Fruit fly (Drosophila melanogaster) whole organism, embryonic: ENCODE data around the gene CG10702.

Source experiments
- Antp ChIP-seq: fragments of 200-800 bp; sonication (Bioruptor generic); optimal IDR thresholded peaks from 3 replicates; lab custom pipeline; 2016; ENCODE audit warnings: missing biosample characterization, missing genetic modification characterization
- CG11695 ChIP-seq: fragments of 200-800 bp; sonication (Bioruptor generic); IDR thresholded peaks from 3 replicates; pipeline ENCODE4 v1.3.6; 2022; ENCODE audit warnings: missing biosample characterization, missing genetic modification characterization
- CG3838 ChIP-seq: fragments of 200-800 bp; sonication (Bioruptor generic); optimal IDR thresholded peaks from 3 replicates; lab custom pipeline; 2016; ENCODE audit warnings: missing biosample characterization, missing genetic modification characterization
- gt ChIP-seq: fragments of 200-800 bp; sonication (Bioruptor generic); IDR thresholded peaks from 2 replicates; pipeline ENCODE4 v1.3.6; 2022; ENCODE audit warnings: missing biosample characterization, missing genetic modification characterization
- jing ChIP-seq: fragments of 200-800 bp; sonication (Bioruptor generic); optimal IDR thresholded peaks from 2 replicates; lab custom pipeline; 2018; ENCODE audit warnings: missing biosample characterization, mild to moderate bottlenecking, missing genetic modification characterization
- sim ChIP-seq: fragments of 200-800 bp; sonication (Bioruptor generic); IDR thresholded peaks from 2 replicates; pipeline ENCODE4 v1.3.6; 2022; ENCODE audit warnings: missing biosample characterization, missing genetic modification characterization

- TF ChIP-seq jing (GFP tag; lab: Kevin White, UChicago) (no peak), Antp (GFP tag; lab: Kevin White, UChicago) (no peak), CG3838 (GFP tag; lab: Kevin White, UChicago) (no peak), CG11695 (GFP tag; lab: Robert Waterston, UW) (no peak), sim (GFP tag; lab: Robert Waterston, UW) (no peak), gt (GFP tag; lab: Robert Waterston, UW) (no peak)
Measured at dm6 chr2L:19109625-19110204, 40.1 kb upstream of the CG10702 start, which contains the start of gene amd.
